Worm (Caenorhabditis elegans) whole organism, mixed stage, embryonic: Measurements from ENCODE around the gene marg-1.

Experiments
- ceh-83 ChIP-seq: fragments of 200-800 bp; sonication (Bioruptor generic); optimal IDR thresholded peaks from 2 replicates; lab custom pipeline; 2018; ENCODE audit warnings: mild to moderate bottlenecking, missing genetic modification characterization, missing compliant biosample characterization
- elt-3 ChIP-seq: fragments of 150-350 bp; optimal IDR thresholded peaks from 2 replicates; lab custom pipeline; 2014; ENCODE audit warnings: missing biosample characterization, missing genetic modification characterization
- lin-13 ChIP-seq: fragments of 150-350 bp; optimal IDR thresholded peaks from 2 replicates; lab custom pipeline; 2014; ENCODE audit warnings: missing biosample characterization, missing genetic modification characterization
- mep-1 ChIP-seq: fragments of 150-350 bp; optimal IDR thresholded peaks from 2 replicates; lab custom pipeline; 2017; ENCODE audit warnings: missing biosample characterization, missing genetic modification reagents, missing genetic modification characterization, inconsistent platforms
- pha-4 ChIP-seq: fragments of 150-350 bp; optimal IDR thresholded peaks from 2 replicates; lab custom pipeline; 2018; ENCODE audit warnings: missing biosample characterization, missing genetic modification reagents, missing genetic modification characterization
- sem-2 ChIP-seq: fragments of 200-800 bp; sonication (Bioruptor generic); optimal IDR thresholded peaks from 2 replicates; lab custom pipeline; 2018; ENCODE audit warnings: mild to moderate bottlenecking, missing genetic modification characterization, missing compliant biosample characterization
- snpc-4 ChIP-seq: fragments of 150-350 bp; optimal IDR thresholded peaks from 2 replicates; lab custom pipeline; 2014; ENCODE audit warnings: missing biosample characterization, missing genetic modification characterization
- unc-62 ChIP-seq: fragments of 150-350 bp; optimal IDR thresholded peaks from 2 replicates; lab custom pipeline; 2014; ENCODE audit warnings: missing biosample characterization, missing genetic modification reagents, missing genetic modification characterization

ce11 chrX:3728970-3729369 lies 52.0 kb downstream of the marg-1 start, which contains the start of gene aex-4:
- no peak for TF ChIP-seq pha-4 (tag; lab: Kevin White, UChicago)
- no peak for TF ChIP-seq snpc-4 (tag; lab: Kevin White, UChicago)
- TF ChIP-seq sem-2 (GFP tag; lab: Kevin White, UChicago) = no peak
- no peak for TF ChIP-seq mep-1 (tag; lab: Kevin White, UChicago)
- TF ChIP-seq lin-13 (tag; lab: Kevin White, UChicago) = no peak
- TF ChIP-seq elt-3 = no peak
- no peak for TF ChIP-seq unc-62 (GFP tag; lab: Kevin White, UChicago)
- TF ChIP-seq ceh-83 (GFP tag; lab: Kevin White, UChicago) = no peak
